Worm (Caenorhabditis elegans) whole organism, L4/young adult: ENCODE data around the gene C05G5.2.

Experiments used
- W03F9.2 ChIP-seq: fragments of 150-350 bp; optimal IDR thresholded peaks from 2 replicates; lab custom pipeline; 2014; ENCODE audit warnings: missing biosample characterization, missing genetic modification characterization
- him-1 ChIP-seq: sonication (generic microtip); optimal IDR thresholded peaks from 2 replicates; lab custom pipeline; 2016; ENCODE audit warnings: missing genotype, missing genetic modification reagents, missing genetic modification characterization, missing compliant biosample characterization

DNA sequence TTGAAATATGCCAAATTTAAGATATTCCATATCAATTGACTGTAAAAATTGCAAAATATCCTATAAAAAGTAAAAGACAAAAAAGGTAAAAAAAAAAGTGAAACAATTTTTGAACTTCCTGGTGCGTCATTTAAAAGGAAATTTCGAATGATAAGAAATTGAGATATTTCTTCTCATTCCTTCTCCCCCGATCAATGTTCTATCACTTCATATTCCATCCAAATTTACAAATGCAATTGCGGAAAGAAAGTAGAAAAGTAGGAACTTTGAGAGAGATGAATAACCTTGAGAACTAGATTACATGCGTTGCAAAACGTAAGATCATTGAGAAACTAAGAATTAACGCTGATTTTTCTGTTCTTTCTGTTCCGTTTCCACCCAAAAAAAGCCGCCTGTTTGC, 37.5 kb upstream of the C05G5.2 start:
- no peak for TF ChIP-seq W03F9.2 (tag; lab: Kevin White, UChicago)
- TF ChIP-seq him-1 (tag; lab: Kevin White, UChicago) = no peak
